Worm (Caenorhabditis elegans) whole organism, midembryonic: ENCODE results near the gene mrck-1.
A peak's percentile ranks its signal among the peaks of the same experiment; 100 is the strongest.

Experiments
- T22C8.4 ChIP-seq: fragments of 200-800 bp; sonication (Bioruptor generic); IDR thresholded peaks from 2 replicates; pipeline ENCODE4 v1.3.6; 2022; ENCODE audit warnings: missing genetic modification characterization, missing compliant biosample characterization
- cog-1 ChIP-seq: sonication (generic microtip); optimal IDR thresholded peaks from 2 replicates; lab custom pipeline; 2016; ENCODE audit warnings: missing genetic modification characterization, missing compliant biosample characterization
- flt-1 ChIP-seq: fragments of 200-800 bp; sonication (Bioruptor generic); IDR thresholded peaks from 2 replicates; pipeline ENCODE4 v1.3.6; 2022; ENCODE audit warnings: missing genetic modification characterization, missing compliant biosample characterization
- klf-2 ChIP-seq: fragments of 200-800 bp; sonication (Bioruptor generic); conservative IDR thresholded peaks from 2 replicates; pipeline ENCODE4 v1.3.6; 2022; ENCODE audit warnings: missing genetic modification reagents, missing genetic modification characterization, missing compliant biosample characterization
- med-1 ChIP-seq: sonication (generic microtip); optimal IDR thresholded peaks from 2 replicates; lab custom pipeline; 2017; ENCODE audit warnings: missing genetic modification characterization, mild to moderate bottlenecking, missing compliant biosample characterization, antibody characterized with exemption, missing genetic modification reagents; ENCODE audit not compliant: insufficient read depth
- ref-1 ChIP-seq: fragments of 200-800 bp; sonication (Bioruptor generic); conservative IDR thresholded peaks from 2 replicates; pipeline ENCODE4 v1.3.6; 2022; ENCODE audit warnings: missing genetic modification reagents, missing genetic modification characterization, missing compliant biosample characterization
- tab-1 ChIP-seq: fragments of 200-800 bp; sonication (Bioruptor generic); IDR thresholded peaks from 2 replicates; pipeline ENCODE4 v1.3.6; 2022; ENCODE audit warnings: missing genetic modification characterization, missing compliant biosample characterization
- ztf-23 ChIP-seq: fragments of 200-800 bp; sonication (Bioruptor generic); IDR thresholded peaks from 2 replicates; pipeline ENCODE4 v1.3.6; 2022; ENCODE audit warnings: missing genetic modification reagents, missing genetic modification characterization, missing compliant biosample characterization
- ztf-29 ChIP-seq: fragments of 200-800 bp; sonication (Bioruptor generic); IDR thresholded peaks from 2 replicates; pipeline ENCODE4 v1.3.6; 2022; ENCODE audit warnings: missing genetic modification reagents, missing genetic modification characterization, missing compliant biosample characterization

DNA sequence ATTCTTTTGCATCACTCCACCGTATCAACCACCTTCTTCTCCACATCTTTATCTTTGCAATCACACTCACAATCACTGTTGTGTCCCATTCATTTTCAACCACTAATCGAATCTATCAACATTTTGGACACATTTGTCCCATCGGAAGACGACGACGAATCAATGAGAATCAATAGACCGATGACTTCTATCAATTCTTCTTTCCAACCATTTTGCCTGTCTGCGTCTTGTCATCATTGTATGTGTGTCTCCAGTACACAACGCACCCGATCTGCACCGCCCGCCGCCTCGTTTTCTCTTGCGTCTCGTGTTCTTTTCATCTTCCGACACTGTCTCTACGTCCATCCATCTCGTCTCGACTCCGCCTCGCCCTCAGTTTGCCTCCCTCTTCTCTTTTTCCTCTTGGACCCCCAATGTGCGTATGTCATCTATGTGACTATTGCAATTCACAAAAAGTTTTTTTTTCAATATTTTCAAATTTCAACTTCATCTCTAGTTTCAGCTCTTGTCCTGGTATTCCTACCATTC, 20.6 kb downstream of the mrck-1 start, which contains the start of gene dmd-7:
- TF ChIP-seq flt-1 (GFP tag; lab: Robert Waterston, UW) (no peak), tab-1 (GFP tag; lab: Robert Waterston, UW) (0 out of 2 replicates have a peak, but pooled peaks have one; percentile 9), T22C8.4 (GFP tag; lab: Robert Waterston, UW) (no peak), ref-1 (GFP tag; lab: Robert Waterston, UW) (no peak), ztf-23 (GFP tag; lab: Robert Waterston, UW) (no peak), klf-2 (GFP tag; lab: Robert Waterston, UW) (no peak), med-1 (GFP tag; lab: Kevin White, UChicago) (no peak), ztf-29 (no peak), cog-1 (no peak)
